Fruit fly (Drosophila melanogaster) whole organism, wandering third instar larva: Measurements from ENCODE around the gene CoRest.
A peak's percentile ranks its signal among the peaks of the same experiment; 100 is the strongest.

Source experiments
- Abd-B ChIP-seq: fragments of >200 bp; optimal IDR thresholded peaks from 2 replicates; lab custom pipeline; 2017; ENCODE audit warnings: missing biosample characterization, missing genetic modification characterization
- Hr78 ChIP-seq: fragments of >200 bp; optimal IDR thresholded peaks from 2 replicates; lab custom pipeline; 2017; ENCODE audit warnings: missing biosample characterization, missing genetic modification characterization
- Hr83 ChIP-seq: fragments of 200-300 bp; sonication (Bioruptor generic); optimal IDR thresholded peaks from 2 replicates; lab custom pipeline; 2016; ENCODE audit warnings: missing biosample characterization, mild to moderate bottlenecking, missing genetic modification characterization, moderate library complexity; ENCODE audit not compliant: poor library complexity, severe bottlenecking
- Jra ChIP-seq: sonication (Bioruptor generic); optimal IDR thresholded peaks from 2 replicates; lab custom pipeline; 2016; ENCODE audit warnings: missing biosample characterization, missing genetic modification characterization
- N ChIP-seq: fragments of >200 bp; optimal IDR thresholded peaks from 2 replicates; lab custom pipeline; 2018; ENCODE audit warnings: missing biosample characterization, missing external identifiers, missing genetic modification characterization
- Rel ChIP-seq, 2 experiments: fragments of 200-800 bp; sonication (Bioruptor generic) in 1 of 2; optimal IDR thresholded peaks; 2 replicates in 1 of 2; 3 replicates in 1 of 2; lab custom pipeline; 2016 to 2019; ENCODE audit warnings: mild to moderate bottlenecking in 2 of 2, missing biosample characterization in 2 of 2, missing genetic modification characterization in 2 of 2, moderate library complexity in 1 of 2
- Sp1 ChIP-seq: fragments of 200-800 bp; sonication (Bioruptor generic); optimal IDR thresholded peaks from 3 replicates; lab custom pipeline; 2019; ENCODE audit warnings: missing biosample characterization, mild to moderate bottlenecking, missing genetic modification characterization, moderate library complexity
- Vsx2 ChIP-seq: fragments of 200-300, 225-300 bp; sonication (Bioruptor generic); optimal IDR thresholded peaks from 2 replicates; lab custom pipeline; 2018; ENCODE audit warnings: missing biosample characterization, missing genetic modification characterization; ENCODE audit not compliant: partially characterized antibody
- brk ChIP-seq: fragments of 200-800 bp; sonication (Bioruptor generic); optimal IDR thresholded peaks from 2 replicates; lab custom pipeline; 2016; ENCODE audit warnings: missing biosample characterization, mild to moderate bottlenecking, missing genetic modification characterization
- dsf ChIP-seq: sonication (Bioruptor generic); optimal IDR thresholded peaks from 2 replicates; lab custom pipeline; 2016; ENCODE audit warnings: missing biosample characterization, missing genetic modification characterization, borderline replicate concordance
- ey ChIP-seq: fragments of 200-800 bp; sonication (Bioruptor generic); optimal IDR thresholded peaks from 2 replicates; lab custom pipeline; 2016; ENCODE audit warnings: missing biosample characterization, missing genetic modification characterization
- foxo ChIP-seq, 2 experiments: fragments of 200-800 bp; sonication (Bioruptor generic); optimal IDR thresholded peaks; 2 replicates in 1 of 2; 3 replicates in 1 of 2; lab custom pipeline; 2016 to 2017; ENCODE audit warnings: missing biosample characterization in 2 of 2, missing genetic modification characterization in 2 of 2
- h ChIP-seq: fragments of 200-800 bp; sonication (Bioruptor generic); optimal IDR thresholded peaks from 3 replicates; lab custom pipeline; 2016; ENCODE audit warnings: missing biosample characterization, mild to moderate bottlenecking, missing genetic modification characterization
- sage ChIP-seq: fragments of 200-800 bp; sonication (Bioruptor generic); optimal IDR thresholded peaks from 2 replicates; lab custom pipeline; 2016; ENCODE audit warnings: missing biosample characterization, mild to moderate bottlenecking, missing genetic modification characterization
- tai ChIP-seq: sonication (Bioruptor generic); optimal IDR thresholded peaks from 2 replicates; lab custom pipeline; 2016; ENCODE audit warnings: missing biosample characterization, missing genetic modification characterization
- woc ChIP-seq: sonication (Bioruptor generic); optimal IDR thresholded peaks from 2 replicates; lab custom pipeline; 2016; ENCODE audit warnings: missing biosample characterization, mild to moderate bottlenecking, missing genetic modification characterization

Gene CoRest

dm6 chrX:19577940-19578632 is 56.4 kb downstream of the CoRest start:
- no peak for TF ChIP-seq Sp1 (GFP tag; lab: Kevin White, UChicago)
- TF ChIP-seq N (GFP tag; lab: Kevin White, UChicago): peak; percentile 83
- peak; percentile 8 for TF ChIP-seq Abd-B (GFP tag; lab: Kevin White, UChicago)
- no peak for TF ChIP-seq dsf (GFP tag; lab: Kevin White, UChicago)
- TF ChIP-seq Vsx2 (GFP tag; lab: Kevin White, UChicago): no peak

- no peak for TF ChIP-seq Jra
- peak; percentile 89 for TF ChIP-seq N (GFP tag; lab: Kevin White, UChicago)
- peak in 1 of 2 experiments; percentile 33 for TF ChIP-seq foxo (GFP tag; optimal IDR thresholded peaks at IDR 0.05; lab: Kevin White, UChicago)
- TF ChIP-seq Abd-B (GFP tag; lab: Kevin White, UChicago): peak; percentile 73
- no peak for TF ChIP-seq Rel (GFP tag; optimal IDR thresholded peaks at IDR 0.05; lab: Kevin White, UChicago)
- no peak for TF ChIP-seq Rel (tag; optimal IDR thresholded peaks at IDR 0.05; lab: Kevin White, UChicago)
- TF ChIP-seq tai (GFP tag; lab: Kevin White, UChicago): no peak
- TF ChIP-seq Hr83 (GFP tag; lab: Kevin White, UChicago): no peak
- TF ChIP-seq h: peak; percentile 33
- no peak for TF ChIP-seq Sp1 (GFP tag; lab: Kevin White, UChicago)
- TF ChIP-seq Hr78 (GFP tag; lab: Kevin White, UChicago): peak; percentile 24
Measured at dm6 chrX:19578908-19579647, 57.3 kb downstream of the CoRest start.

dm6 chrX:19579648-19580301 is 58.0 kb downstream of the CoRest start, which contains the start of gene Tao:
Tao (minus strand) TSS chrX:19579800.
- TF ChIP-seq brk (GFP tag; lab: Kevin White, UChicago) (no peak), woc (GFP tag; lab: Kevin White, UChicago) (peak; percentile 11), h (peak; percentile 29), ey (GFP tag; lab: Kevin White, UChicago) (no peak), sage (GFP tag; lab: Kevin White, UChicago) (no peak)
